Fruit fly (Drosophila melanogaster) whole organism, wandering third instar larva: Measurements from ENCODE around the gene IFT57.

ENCODE experiments used
- Abd-B ChIP-seq: fragments of >200 bp; optimal IDR thresholded peaks from 2 replicates; lab custom pipeline; 2017; ENCODE audit warnings: missing biosample characterization, missing genetic modification characterization
- CG32264 ChIP-seq: fragments of 200-800 bp; sonication (Bioruptor generic); optimal IDR thresholded peaks from 2 replicates; lab custom pipeline; 2016; ENCODE audit warnings: missing biosample characterization, missing genetic modification characterization
- CG9705 ChIP-seq: fragments of 200-800 bp; sonication (Bioruptor generic); optimal IDR thresholded peaks from 2 replicates; lab custom pipeline; 2018; ENCODE audit warnings: missing biosample characterization, mild to moderate bottlenecking, missing genetic modification characterization
- CrebA ChIP-seq: fragments of 200-800 bp; sonication (Bioruptor generic); optimal IDR thresholded peaks from 2 replicates; lab custom pipeline; 2016; ENCODE audit warnings: missing biosample characterization, mild to moderate bottlenecking, missing genetic modification characterization, borderline replicate concordance
- Dfd ChIP-seq: fragments of >200 bp; optimal IDR thresholded peaks from 2 replicates; lab custom pipeline; 2017; ENCODE audit warnings: missing biosample characterization, missing genetic modification characterization
- Dif ChIP-seq: fragments of 200-275, 200-300 bp; sonication (Bioruptor generic); optimal IDR thresholded peaks from 2 replicates; lab custom pipeline; 2018; ENCODE audit warnings: missing biosample characterization, missing genetic modification characterization; ENCODE audit not compliant: partially characterized antibody
- GATAd ChIP-seq: sonication (Bioruptor generic); optimal IDR thresholded peaks from 2 replicates; lab custom pipeline; 2016; ENCODE audit warnings: missing biosample characterization, missing genetic modification characterization
- HLH106 ChIP-seq: fragments of 200-800 bp; optimal IDR thresholded peaks from 3 replicates; lab custom pipeline; 2019; ENCODE audit warnings: missing biosample characterization, mild to moderate bottlenecking, missing genetic modification characterization, moderate library complexity
- Hnf4 ChIP-seq: fragments of 200-800 bp; sonication (Bioruptor generic); optimal IDR thresholded peaks from 2 replicates; lab custom pipeline; 2016; ENCODE audit warnings: missing biosample characterization, mild to moderate bottlenecking, missing genetic modification characterization
- Hr78 ChIP-seq: fragments of >200 bp; optimal IDR thresholded peaks from 2 replicates; lab custom pipeline; 2017; ENCODE audit warnings: missing biosample characterization, missing genetic modification characterization
- Hr83 ChIP-seq: fragments of 200-300 bp; sonication (Bioruptor generic); optimal IDR thresholded peaks from 2 replicates; lab custom pipeline; 2016; ENCODE audit warnings: missing biosample characterization, mild to moderate bottlenecking, missing genetic modification characterization, moderate library complexity; ENCODE audit not compliant: poor library complexity, severe bottlenecking
- Jra ChIP-seq: sonication (Bioruptor generic); optimal IDR thresholded peaks from 2 replicates; lab custom pipeline; 2016; ENCODE audit warnings: missing biosample characterization, missing genetic modification characterization
- Mio ChIP-seq: sonication (Bioruptor generic); optimal IDR thresholded peaks from 2 replicates; lab custom pipeline; 2016; ENCODE audit warnings: missing biosample characterization, missing genetic modification characterization
- Myc ChIP-seq: fragments of >200 bp; optimal IDR thresholded peaks from 2 replicates; lab custom pipeline; 2017
- N ChIP-seq: fragments of >200 bp; optimal IDR thresholded peaks from 2 replicates; lab custom pipeline; 2018; ENCODE audit warnings: missing biosample characterization, missing external identifiers, missing genetic modification characterization
- OdsH ChIP-seq: fragments of 200-800 bp; sonication (Bioruptor generic); optimal IDR thresholded peaks from 2 replicates; lab custom pipeline; 2016; ENCODE audit warnings: missing biosample characterization, mild to moderate bottlenecking, missing genetic modification characterization
- Rel ChIP-seq, 2 experiments: fragments of 200-800 bp; sonication (Bioruptor generic) in 1 of 2; optimal IDR thresholded peaks; 2 replicates in 1 of 2; 3 replicates in 1 of 2; lab custom pipeline; 2016 to 2019; ENCODE audit warnings: mild to moderate bottlenecking in 2 of 2, missing biosample characterization in 2 of 2, missing genetic modification characterization in 2 of 2, moderate library complexity in 1 of 2
- Sp1 ChIP-seq: fragments of 200-800 bp; sonication (Bioruptor generic); optimal IDR thresholded peaks from 3 replicates; lab custom pipeline; 2019; ENCODE audit warnings: missing biosample characterization, mild to moderate bottlenecking, missing genetic modification characterization, moderate library complexity
- Vsx2 ChIP-seq: fragments of 200-300, 225-300 bp; sonication (Bioruptor generic); optimal IDR thresholded peaks from 2 replicates; lab custom pipeline; 2018; ENCODE audit warnings: missing biosample characterization, missing genetic modification characterization; ENCODE audit not compliant: partially characterized antibody
- br ChIP-seq: fragments of 200-800 bp; sonication (Bioruptor generic); optimal IDR thresholded peaks from 2 replicates; lab custom pipeline; 2016; ENCODE audit warnings: missing biosample characterization, missing genetic modification characterization
- brk ChIP-seq: fragments of 200-800 bp; sonication (Bioruptor generic); optimal IDR thresholded peaks from 2 replicates; lab custom pipeline; 2016; ENCODE audit warnings: missing biosample characterization, mild to moderate bottlenecking, missing genetic modification characterization
- dl ChIP-seq, 2 experiments: fragments of 175-275, 200-275 bp in 1 of 2; fragments of 200-275 bp in 1 of 2; sonication (Bioruptor generic); optimal IDR thresholded peaks; lab custom pipeline; 2018; ENCODE audit warnings: mild to moderate bottlenecking in 2 of 2, missing biosample characterization in 2 of 2, missing genetic modification characterization in 2 of 2, moderate library complexity in 2 of 2; ENCODE audit not compliant: partially characterized antibody in 2 of 2, insufficient read depth in 1 of 2
- dmrt93B ChIP-seq: fragments of 200-800 bp; sonication (Bioruptor generic); optimal IDR thresholded peaks from 2 replicates; lab custom pipeline; 2018; ENCODE audit warnings: missing biosample characterization, mild to moderate bottlenecking, missing genetic modification characterization
- dsf ChIP-seq: sonication (Bioruptor generic); optimal IDR thresholded peaks from 2 replicates; lab custom pipeline; 2016; ENCODE audit warnings: missing biosample characterization, missing genetic modification characterization, borderline replicate concordance
- ey ChIP-seq: fragments of 200-800 bp; sonication (Bioruptor generic); optimal IDR thresholded peaks from 2 replicates; lab custom pipeline; 2016; ENCODE audit warnings: missing biosample characterization, missing genetic modification characterization
- foxo ChIP-seq, 2 experiments: fragments of 200-800 bp; sonication (Bioruptor generic); optimal IDR thresholded peaks; 2 replicates in 1 of 2; 3 replicates in 1 of 2; lab custom pipeline; 2016 to 2017; ENCODE audit warnings: missing biosample characterization in 2 of 2, missing genetic modification characterization in 2 of 2
- fru ChIP-seq: fragments of 200-800 bp; sonication (Bioruptor generic); optimal IDR thresholded peaks from 3 replicates; lab custom pipeline; 2016; ENCODE audit warnings: missing biosample characterization, mild to moderate bottlenecking, missing genetic modification characterization
- h ChIP-seq: fragments of 200-800 bp; sonication (Bioruptor generic); optimal IDR thresholded peaks from 3 replicates; lab custom pipeline; 2016; ENCODE audit warnings: missing biosample characterization, mild to moderate bottlenecking, missing genetic modification characterization
- jim ChIP-seq: fragments of 175-275, 200-325 bp; sonication (Bioruptor generic); optimal IDR thresholded peaks from 2 replicates; lab custom pipeline; 2016; ENCODE audit warnings: missing biosample characterization, mild to moderate bottlenecking, missing genetic modification characterization
- lola ChIP-seq: fragments of >200 bp; optimal IDR thresholded peaks from 2 replicates; lab custom pipeline; 2017; ENCODE audit warnings: missing biosample characterization, missing genetic modification characterization
- pan ChIP-seq: fragments of >200 bp; optimal IDR thresholded peaks from 2 replicates; lab custom pipeline; 2017
- psq ChIP-seq: fragments of 200-800 bp; sonication (Bioruptor generic); optimal IDR thresholded peaks from 3 replicates; lab custom pipeline; 2017; ENCODE audit warnings: missing biosample characterization, mild to moderate bottlenecking, missing genetic modification characterization, moderate library complexity
- rgr ChIP-seq: fragments of 200-800 bp; sonication (Bioruptor generic); optimal IDR thresholded peaks from 3 replicates; lab custom pipeline; 2016; ENCODE audit warnings: missing biosample characterization, mild to moderate bottlenecking, missing genetic modification characterization
- sage ChIP-seq: fragments of 200-800 bp; sonication (Bioruptor generic); optimal IDR thresholded peaks from 2 replicates; lab custom pipeline; 2016; ENCODE audit warnings: missing biosample characterization, mild to moderate bottlenecking, missing genetic modification characterization
- sv ChIP-seq: fragments of 200-800 bp; sonication (Bioruptor generic); optimal IDR thresholded peaks from 3 replicates; lab custom pipeline; 2016; ENCODE audit warnings: missing biosample characterization, missing genetic modification characterization
- tai ChIP-seq: sonication (Bioruptor generic); optimal IDR thresholded peaks from 2 replicates; lab custom pipeline; 2016; ENCODE audit warnings: missing biosample characterization, missing genetic modification characterization
- usp ChIP-seq: fragments of >200 bp; optimal IDR thresholded peaks from 2 replicates; lab custom pipeline; 2017; ENCODE audit warnings: missing biosample characterization, missing genetic modification characterization
- woc ChIP-seq: sonication (Bioruptor generic); optimal IDR thresholded peaks from 2 replicates; lab custom pipeline; 2016; ENCODE audit warnings: missing biosample characterization, mild to moderate bottlenecking, missing genetic modification characterization

The IFT57 gene

dm6 chr2L:3532973-3533525, 2.5 kb downstream of the IFT57 start (continued):
- TF ChIP-seq h (GFP tag; lab: Kevin White, UChicago), result peak; percentile 19
- no peak for TF ChIP-seq br (GFP tag; lab: Kevin White, UChicago)
- no peak for TF ChIP-seq Hr78
- TF ChIP-seq psq (GFP tag; lab: Kevin White, UChicago), result peak; percentile 17
- TF ChIP-seq Dif, result no peak
- peak in 1 of 2 experiments; percentile 40 for TF ChIP-seq foxo (GFP tag; optimal IDR thresholded peaks at IDR 0.05; lab: Kevin White, UChicago)
- TF ChIP-seq sage (GFP tag; lab: Kevin White, UChicago), result no peak
- no peak for TF ChIP-seq Hr83 (GFP tag; lab: Kevin White, UChicago)
- no peak for TF ChIP-seq Rel (GFP tag; optimal IDR thresholded peaks at IDR 0.05; lab: Kevin White, UChicago)
- no peak for TF ChIP-seq Rel (tag; optimal IDR thresholded peaks at IDR 0.05; lab: Kevin White, UChicago)

dm6 chr2L:3534227-3534842, 3.7 kb downstream of the IFT57 start:
- TF ChIP-seq HLH106 (peak; percentile 84), sage (GFP tag; lab: Kevin White, UChicago) (peak; percentile 49), Hr83 (GFP tag; lab: Kevin White, UChicago) (peak; percentile 38), Myc (no peak), Hnf4 (GFP tag; lab: Kevin White, UChicago) (peak; percentile 84), CrebA (GFP tag; lab: Kevin White, UChicago) (no peak), OdsH (GFP tag; lab: Kevin White, UChicago) (peak; percentile 82), woc (GFP tag; lab: Kevin White, UChicago) (peak; percentile 76), Sp1 (GFP tag; lab: Kevin White, UChicago) (peak; percentile 85), N (GFP tag; lab: Kevin White, UChicago) (no peak), Hr78 (no peak), Abd-B (no peak), Dif (peak; percentile 81), CG32264 (peak; percentile 65), Rel (GFP tag; optimal IDR thresholded peaks at IDR 0.05; lab: Kevin White, UChicago) (peak; percentile 10), Rel (tag; optimal IDR thresholded peaks at IDR 0.05; lab: Kevin White, UChicago) (peak; percentile 28), GATAd (GFP tag; lab: Kevin White, UChicago) (no peak), Mio (GFP tag; lab: Kevin White, UChicago) (peak; percentile 24), usp (GFP tag; lab: Kevin White, UChicago) (no peak), psq (GFP tag; lab: Kevin White, UChicago) (peak; percentile 50), fru (GFP tag; lab: Kevin White, UChicago) (peak; percentile 86), foxo (GFP tag; optimal IDR thresholded peaks at IDR 0.05; lab: Kevin White, UChicago) (peak; percentile 55 to 89), dl (GFP tag; optimal IDR thresholded peaks at IDR 0.05; lab: Kevin White, UChicago; ENCODE audit: insufficient read depth in 1 of 2, partially characterized antibody in 2 of 2) (peak in 1 of 2 experiments; percentile 67), lola (GFP tag; lab: Kevin White, UChicago) (no peak), br (GFP tag; lab: Kevin White, UChicago) (peak; percentile 86), rgr (GFP tag; lab: Kevin White, UChicago) (peak; percentile 80), brk (GFP tag; lab: Kevin White, UChicago) (no peak), Jra (GFP tag; lab: Kevin White, UChicago) (peak; percentile 67), h (GFP tag; lab: Kevin White, UChicago) (peak; percentile 88), sv (GFP tag; lab: Kevin White, UChicago) (no peak), CG9705 (GFP tag; lab: Kevin White, UChicago) (peak; percentile 63), dmrt93B (GFP tag; lab: Kevin White, UChicago) (peak; percentile 73), ey (peak; percentile 89), dsf (GFP tag; lab: Kevin White, UChicago) (peak; percentile 46), Vsx2 (GFP tag; lab: Kevin White, UChicago) (no peak), Dfd (no peak), tai (GFP tag; lab: Kevin White, UChicago) (peak; percentile 81), pan (no peak), jim (GFP tag; lab: Kevin White, UChicago) (no peak)
